Worm (Caenorhabditis elegans): Measurements from ENCODE around the gene srz-9.
"Not testable (repeated sequence)": the region's sequence is repeated elsewhere in the genome, so short reads cannot be mapped to it uniquely, and the experiment has no call there.

srz-9 gene

DNA sequence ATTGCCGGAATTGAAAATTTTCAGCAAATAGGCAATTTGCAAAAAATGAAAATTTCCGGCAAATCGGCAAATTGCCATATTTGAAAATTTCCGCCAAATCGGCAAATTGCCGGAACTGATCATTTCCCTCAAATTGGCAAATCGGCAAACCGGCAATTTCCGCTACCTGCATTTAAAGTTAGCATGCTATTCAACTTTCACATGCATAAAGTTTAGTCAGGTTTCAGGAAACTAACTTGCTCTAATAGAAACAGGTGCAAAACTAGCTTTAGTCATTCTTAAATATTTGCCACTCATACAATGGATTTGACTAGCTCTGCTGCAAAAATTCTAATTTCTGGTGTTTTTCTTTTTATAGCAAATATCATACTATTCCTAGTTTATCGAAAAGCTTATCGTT is at the start of gene srz-9:
srz-9 (plus strand) TSS at position 301 of the 400 bp plus-strand sequence.
- not testable (repeated sequence) for TF ChIP-seq him-1 (tag; optimal IDR thresholded peaks at IDR 0.05); ama-1 (optimal IDR thresholded peaks at IDR 0.05); ama-1 (GFP tag; optimal IDR thresholded peaks at IDR 0.05); egl-44 (GFP tag; IDR thresholded peaks at IDR 0.05)

DNA sequence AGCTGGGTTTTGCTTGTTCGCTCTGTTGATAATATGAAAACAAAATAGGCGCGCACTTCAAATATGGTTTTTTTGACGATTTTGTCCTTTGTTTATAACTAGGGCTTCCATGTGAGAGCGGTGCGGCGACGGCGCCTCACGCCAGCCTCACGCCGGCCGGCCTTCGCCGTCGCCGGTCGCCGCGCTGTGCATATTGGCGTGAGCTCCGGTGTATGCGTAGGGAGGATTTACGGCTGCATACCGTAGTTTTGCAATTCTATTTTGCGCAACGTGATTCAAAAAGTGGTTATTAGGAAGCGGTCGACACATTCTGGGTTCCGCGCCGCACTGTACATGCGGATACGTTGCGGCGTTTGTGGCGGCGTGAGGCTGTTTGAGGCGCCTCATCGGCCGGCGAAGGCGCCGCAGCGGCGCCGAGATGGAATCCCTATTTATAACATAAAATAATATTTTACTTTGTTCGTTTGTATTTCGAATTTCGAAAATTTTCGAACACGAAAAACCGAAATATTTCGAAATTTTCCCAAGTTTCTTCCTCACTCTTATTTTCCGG is 49.6 kb upstream of the srz-9 start:
- TF ChIP-seq lsl-1 (GFP tag; optimal IDR thresholded peaks at IDR 0.05) (peak; percentile 32), D2030.7 (GFP tag; IDR thresholded peaks at IDR 0.05) (peak; percentile 9; the same call in 1 of the 2 replicates), snpc-1.1 (tag; optimal IDR thresholded peaks at IDR 0.05; ENCODE audit: insufficient read depth) (peak; percentile 58), snpc-4 (GFP tag; optimal IDR thresholded peaks at IDR 0.05) (peak; percentile 1), snpc-4 (tag; optimal IDR thresholded peaks at IDR 0.05) (peak in 2 of 4 experiments; percentile 24 to 51), K11D2.4 (GFP tag; IDR thresholded peaks at IDR 0.05) (no peak), egrh-3 (GFP tag; IDR thresholded peaks at IDR 0.05) (peak; percentile 56; the same call in 1 of the 2 replicates), let-526 (GFP tag; IDR thresholded peaks at IDR 0.05) (no peak), zfh-2 (GFP tag; conservative IDR thresholded peaks at IDR 0.05) (peak; percentile 90), hmg-1.2 (GFP tag; IDR thresholded peaks at IDR 0.05) (peak; percentile 36), cebp-1 (GFP tag; IDR thresholded peaks at IDR 0.05) (peak; percentile 58; the same call in 1 of the 2 replicates), cebp-1 (tag; optimal IDR thresholded peaks at IDR 0.05) (no peak), ceh-58 (GFP tag; IDR thresholded peaks at IDR 0.05) (0 out of 2 replicates have a peak, but pooled peaks have one; percentile 10), dpl-1 (GFP tag; optimal IDR thresholded peaks at IDR 0.05) (no peak), F33H1.4 (GFP tag; IDR thresholded peaks at IDR 0.05) (no peak)

DNA sequence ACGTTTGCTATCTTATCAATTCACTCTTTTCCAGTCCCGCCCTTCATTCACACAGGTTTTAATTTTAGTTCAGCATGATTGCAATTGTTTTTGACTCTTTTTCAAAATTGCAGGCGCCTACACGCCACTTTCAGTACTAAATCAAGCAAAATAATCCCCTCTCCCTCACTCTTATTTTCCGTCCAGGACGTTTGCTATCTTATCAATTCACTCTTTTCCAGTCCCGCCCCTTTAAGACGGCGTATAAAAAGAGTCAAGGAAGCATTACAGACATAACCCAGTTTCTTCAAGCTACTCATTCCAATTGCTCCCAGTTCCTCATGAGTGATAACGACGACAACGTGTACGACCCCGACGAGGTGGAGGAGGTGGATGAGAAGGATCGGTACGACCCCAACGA is 49.1 kb upstream of the srz-9 start, which contains the start of gene Y119D3B.21:
Y119D3B.21 (plus strand) TSS at position 321 of the 400 bp plus-strand sequence.
- TF ChIP-seq pbrm-1 (GFP tag; IDR thresholded peaks at IDR 0.05) = no peak
- no peak for TF ChIP-seq bed-2 (GFP tag; IDR thresholded peaks at IDR 0.05)
- no peak for TF ChIP-seq madf-6 (GFP tag; IDR thresholded peaks at IDR 0.05)
- TF ChIP-seq ztf-6 (GFP tag; IDR thresholded peaks at IDR 0.05) = no peak
- TF ChIP-seq lin-54 (GFP tag; optimal IDR thresholded peaks at IDR 0.05) = peak; percentile 11
- no peak for TF ChIP-seq him-1 (tag; optimal IDR thresholded peaks at IDR 0.05)
- no peak for TF ChIP-seq lsy-27 (tag; optimal IDR thresholded peaks at IDR 0.05; ENCODE audit: borderline replicate concordance, insufficient read depth)
- TF ChIP-seq snpc-1.3 (tag; optimal IDR thresholded peaks at IDR 0.05; ENCODE audit: insufficient read depth) = no peak
- TF ChIP-seq hlh-26 (GFP tag; conservative IDR thresholded peaks at IDR 0.05) = no peak
- TF ChIP-seq ekl-4 (GFP tag; IDR thresholded peaks at IDR 0.05) = no peak
- no peak for TF ChIP-seq ceh-58 (GFP tag; IDR thresholded peaks at IDR 0.05)
- TF ChIP-seq efl-1 (GFP tag; optimal IDR thresholded peaks at IDR 0.05) = no peak
- TF ChIP-seq T07F8.4 (tag; optimal IDR thresholded peaks at IDR 0.05) = no peak
- TF ChIP-seq ccch-3 (GFP tag; optimal IDR thresholded peaks at IDR 0.05) = no peak
- no peak for TF ChIP-seq F22D6.2 (tag; optimal IDR thresholded peaks at IDR 0.05)
- no peak for TF ChIP-seq let-607 (tag; optimal IDR thresholded peaks at IDR 0.05)
- TF ChIP-seq ets-4 (GFP tag; optimal IDR thresholded peaks at IDR 0.05) = peak; percentile 14
- no peak for TF ChIP-seq lin-35 (GFP tag; optimal IDR thresholded peaks at IDR 0.05)
- TF ChIP-seq sptf-2 (GFP tag; optimal IDR thresholded peaks at IDR 0.05) = no peak
- no peak for TF ChIP-seq chd-7 (tag; optimal IDR thresholded peaks at IDR 0.05)
- TF ChIP-seq hlh-12 (tag; optimal IDR thresholded peaks at IDR 0.05) = no peak
- TF ChIP-seq mxl-1 (tag; optimal IDR thresholded peaks at IDR 0.05) = no peak
- TF ChIP-seq lir-1 (GFP tag; conservative IDR thresholded peaks at IDR 0.05) = no peak
- TF ChIP-seq mcd-1 (GFP tag; IDR thresholded peaks at IDR 0.05) = peak; percentile 38; the same call in 1 of the 2 replicates
- no peak for TF ChIP-seq F52B5.7 (tag; optimal IDR thresholded peaks at IDR 0.05)
- TF ChIP-seq xnd-1 (tag; optimal IDR thresholded peaks at IDR 0.05) = no peak
- TF ChIP-seq F55B11.4 (tag; optimal IDR thresholded peaks at IDR 0.05; ENCODE audit: borderline replicate concordance, insufficient read depth) = no peak
- TF ChIP-seq repo-1 (tag; optimal IDR thresholded peaks at IDR 0.05) = no peak
- peak; percentile 6 for TF ChIP-seq tbp1 (GFP tag; optimal IDR thresholded peaks at IDR 0.05)
